Worm (Caenorhabditis elegans): Measurements from ENCODE around the gene R07E3.6.

The R07E3.6 gene

DNA sequence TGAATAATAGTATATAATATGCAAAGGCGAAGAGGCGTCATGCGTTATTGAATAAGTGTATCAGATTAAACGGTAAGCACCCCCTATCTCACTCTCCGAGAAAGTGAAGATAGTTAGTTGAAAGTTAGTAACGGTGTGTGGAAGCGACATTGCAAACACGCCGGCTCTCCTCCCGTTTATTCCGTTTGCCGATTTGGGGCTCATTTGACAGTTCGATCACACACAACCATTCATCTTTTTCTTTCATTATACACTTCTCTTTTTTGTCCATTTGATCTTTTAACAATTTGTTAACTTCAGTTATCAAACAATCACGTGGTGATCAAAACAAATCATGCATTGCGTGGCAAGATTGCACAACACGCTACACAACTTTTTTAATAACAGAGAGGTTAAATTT lies 38.2 kb upstream of the R07E3.6 start, which contains the start of gene slc-9B.1:
TSS of gene slc-9B.1 (plus strand) at position 301 of the 400 bp plus-strand sequence.
- TF ChIP-seq drap-1 (GFP tag; optimal IDR thresholded peaks at IDR 0.05) = no peak
- TF ChIP-seq mep-1 (tag; optimal IDR thresholded peaks at IDR 0.05) = no peak
- TF ChIP-seq ceh-43 (GFP tag; optimal IDR thresholded peaks at IDR 0.05) = no peak
- no peak for TF ChIP-seq sem-2 (GFP tag; optimal IDR thresholded peaks at IDR 0.05)
- no peak for TF ChIP-seq tbx-8 (GFP tag; optimal IDR thresholded peaks at IDR 0.05)
- no peak for TF ChIP-seq unc-39 (tag; optimal IDR thresholded peaks at IDR 0.05)
- TF ChIP-seq elt-3 (tag; optimal IDR thresholded peaks at IDR 0.05) = no peak
- no peak for TF ChIP-seq M03D4.4 (tag; optimal IDR thresholded peaks at IDR 0.05)
- no peak for TF ChIP-seq ces-1 (GFP tag; optimal IDR thresholded peaks at IDR 0.05)
- no peak for TF ChIP-seq ceh-39 (tag; optimal IDR thresholded peaks at IDR 0.05)
- TF ChIP-seq sptf-1 (tag; optimal IDR thresholded peaks at IDR 0.05) = no peak
- no peak for TF ChIP-seq unc-120 (tag; optimal IDR thresholded peaks at IDR 0.05; ENCODE audit: poor library complexity, severe bottlenecking)
- no peak for TF ChIP-seq ham-2 (GFP tag; optimal IDR thresholded peaks at IDR 0.05)
- TF ChIP-seq nhr-28 (tag; optimal IDR thresholded peaks at IDR 0.05) = no peak
- TF ChIP-seq nhr-12 (tag; optimal IDR thresholded peaks at IDR 0.05) = no peak
- no peak for TF ChIP-seq bed-3 (GFP tag; optimal IDR thresholded peaks at IDR 0.05)
- no peak for TF ChIP-seq blmp-1 (tag; optimal IDR thresholded peaks at IDR 0.05)
- TF ChIP-seq elt-1 (tag; optimal IDR thresholded peaks at IDR 0.05; ENCODE audit: borderline replicate concordance, insufficient read depth) = no peak

DNA sequence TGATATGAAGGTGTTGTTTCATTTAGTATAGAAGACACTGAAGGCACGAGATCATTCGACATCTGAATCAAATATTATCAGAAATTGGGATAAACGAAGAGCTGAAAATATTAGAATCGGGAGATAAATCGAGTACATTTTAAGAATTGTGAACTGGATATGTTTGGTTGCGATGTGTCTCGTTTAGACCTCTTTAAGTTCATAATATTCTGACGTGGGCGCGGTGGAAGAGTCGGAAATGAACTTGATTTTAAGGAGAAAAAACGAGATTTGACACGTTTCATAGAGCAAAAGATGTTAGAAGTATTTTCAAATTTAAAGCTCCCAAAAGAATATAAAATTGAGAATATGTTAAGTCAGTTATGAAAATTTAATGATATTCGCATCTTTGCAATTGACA lies 31.9 kb upstream of the R07E3.6 start, which contains the start of gene npr-6:
TSS of gene npr-6 (minus strand) at position 101 of the 400 bp plus-strand sequence.
- TF ChIP-seq lsy-2 (tag; optimal IDR thresholded peaks at IDR 0.05) = no peak
- no peak for TF ChIP-seq unc-62 (GFP tag; optimal IDR thresholded peaks at IDR 0.05)
- TF ChIP-seq snpc-4 (tag; optimal IDR thresholded peaks at IDR 0.05) = no peak

DNA sequence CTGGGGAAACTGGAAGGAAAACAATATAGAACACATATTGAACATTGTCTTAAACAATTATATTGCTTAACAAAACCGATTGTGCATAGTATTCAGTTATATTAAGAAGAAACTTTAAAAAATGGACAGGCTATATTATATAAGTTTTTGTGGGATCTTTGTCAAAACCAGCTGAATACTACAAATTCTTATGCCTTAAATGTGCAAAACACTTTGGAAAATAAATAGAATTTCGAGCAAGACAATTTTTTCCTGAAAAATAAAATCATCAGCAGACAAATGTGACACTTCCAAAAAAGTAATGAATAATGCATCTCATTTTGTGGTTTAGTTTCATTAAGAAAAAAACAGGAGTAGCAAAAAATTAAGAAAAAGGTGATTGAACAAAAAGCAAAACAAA lies 20.1 kb upstream of the R07E3.6 start:
- TF ChIP-seq unc-62 (GFP tag; optimal IDR thresholded peaks at IDR 0.05) (no peak), lsy-2 (tag; optimal IDR thresholded peaks at IDR 0.05) (no peak), elt-1 (tag; optimal IDR thresholded peaks at IDR 0.05; ENCODE audit: borderline replicate concordance, insufficient read depth) (no peak)

DNA sequence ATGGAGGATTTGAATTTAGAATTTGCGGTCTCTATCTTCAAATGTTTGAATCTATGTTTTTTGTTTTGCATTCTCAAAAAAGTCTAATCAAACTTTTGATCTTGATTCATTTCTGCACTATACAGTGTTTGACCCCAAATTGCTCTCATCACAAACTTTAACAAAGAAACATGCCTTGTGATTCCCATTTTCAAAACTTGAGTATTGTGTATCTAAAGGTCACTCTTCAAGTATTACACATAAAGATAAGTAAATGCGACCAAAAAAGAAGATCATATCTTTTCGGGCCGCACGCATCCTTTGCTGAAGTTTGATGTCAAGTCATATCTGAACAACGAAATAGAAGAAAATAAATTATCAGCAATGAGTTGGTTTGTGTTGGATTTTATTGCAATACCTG lies 15.6 kb upstream of the R07E3.6 start:
- TF ChIP-seq ztf-11 (tag; optimal IDR thresholded peaks at IDR 0.05) (no peak), elt-1 (tag; optimal IDR thresholded peaks at IDR 0.05; ENCODE audit: borderline replicate concordance, insufficient read depth) (no peak), unc-39 (tag; optimal IDR thresholded peaks at IDR 0.05) (no peak), pha-4 (tag; optimal IDR thresholded peaks at IDR 0.05) (no peak), nhr-76 (tag; optimal IDR thresholded peaks at IDR 0.05) (no peak), bed-3 (GFP tag; optimal IDR thresholded peaks at IDR 0.05) (no peak), nhr-237 (tag; optimal IDR thresholded peaks at IDR 0.05) (no peak), sptf-1 (tag; optimal IDR thresholded peaks at IDR 0.05) (no peak), lsy-2 (tag; optimal IDR thresholded peaks at IDR 0.05) (no peak), hlh-1 (tag; optimal IDR thresholded peaks at IDR 0.05) (no peak), lin-13 (tag; optimal IDR thresholded peaks at IDR 0.05) (no peak), snpc-4 (tag; optimal IDR thresholded peaks at IDR 0.05) (no peak), zip-8 (tag; optimal IDR thresholded peaks at IDR 0.05) (no peak), mab-5 (tag; optimal IDR thresholded peaks at IDR 0.05) (no peak), unc-120 (tag; optimal IDR thresholded peaks at IDR 0.05; ENCODE audit: poor library complexity, severe bottlenecking) (no peak), nhr-28 (tag; optimal IDR thresholded peaks at IDR 0.05) (no peak), ceh-83 (GFP tag; optimal IDR thresholded peaks at IDR 0.05) (no peak), unc-62 (GFP tag; optimal IDR thresholded peaks at IDR 0.05) (no peak), cnd-1 (tag; optimal IDR thresholded peaks at IDR 0.05) (no peak)

DNA sequence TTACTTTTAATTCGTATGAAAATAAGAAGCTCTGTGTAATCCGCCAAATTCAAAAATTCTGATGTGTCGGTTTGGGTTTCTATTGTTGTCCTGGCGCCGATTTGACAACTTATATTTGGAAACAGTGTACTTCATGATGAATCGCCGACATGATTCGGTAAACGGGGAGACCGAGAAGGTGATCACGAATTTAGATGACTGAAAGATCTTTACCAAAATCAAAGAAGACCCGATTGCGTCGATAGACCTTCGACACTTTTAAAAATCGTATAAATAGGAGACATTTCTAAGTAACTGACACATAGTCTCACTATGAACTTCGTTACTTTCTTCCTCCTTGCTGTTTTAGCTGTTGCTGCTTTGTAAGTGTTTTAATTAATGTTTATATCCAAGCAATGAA lies 15.1 kb upstream of the R07E3.6 start, which contains the start of gene fip-5:
TSS of gene fip-5 (plus strand) at position 312 of the 400 bp plus-strand sequence.
- TF ChIP-seq nhr-2 (tag; optimal IDR thresholded peaks at IDR 0.05) = no peak
- no peak for TF ChIP-seq mep-1 (tag; optimal IDR thresholded peaks at IDR 0.05)
- TF ChIP-seq nhr-12 (tag; optimal IDR thresholded peaks at IDR 0.05) = no peak
- TF ChIP-seq M03D4.4 (tag; optimal IDR thresholded peaks at IDR 0.05) = no peak
- TF ChIP-seq ham-2 (GFP tag; optimal IDR thresholded peaks at IDR 0.05) = no peak
- TF ChIP-seq ceh-83 (GFP tag; optimal IDR thresholded peaks at IDR 0.05) = no peak
- TF ChIP-seq elt-3 (tag; optimal IDR thresholded peaks at IDR 0.05) = no peak
- TF ChIP-seq zip-8 (tag; optimal IDR thresholded peaks at IDR 0.05) = no peak
- no peak for TF ChIP-seq blmp-1 (tag; optimal IDR thresholded peaks at IDR 0.05)
- TF ChIP-seq flh-1 (GFP tag; optimal IDR thresholded peaks at IDR 0.05) = no peak
- no peak for TF ChIP-seq cnd-1 (tag; optimal IDR thresholded peaks at IDR 0.05)
- no peak for TF ChIP-seq lin-32 (GFP tag; optimal IDR thresholded peaks at IDR 0.05)
- TF ChIP-seq nhr-237 (tag; optimal IDR thresholded peaks at IDR 0.05) = no peak
- TF ChIP-seq mls-2 (tag; optimal IDR thresholded peaks at IDR 0.05) = no peak
- no peak for TF ChIP-seq mab-5 (tag; optimal IDR thresholded peaks at IDR 0.05)
- no peak for TF ChIP-seq unc-39 (tag; optimal IDR thresholded peaks at IDR 0.05)

All from whole organism, mixed stage, embryonic.